Worm (Caenorhabditis elegans): ENCODE results near the gene C06B3.7.

ce11 chrV:13889516-13889915 lies 20.0 kb upstream of the C06B3.7 start, which contains the start of gene spp-12:
- no peak for TF ChIP-seq snpc-4 (tag; optimal IDR thresholded peaks at IDR 0.05)
- no peak for TF ChIP-seq fos-1 (tag; optimal IDR thresholded peaks at IDR 0.05)
- no peak for TF ChIP-seq zag-1 (tag; optimal IDR thresholded peaks at IDR 0.05)
- no peak for TF ChIP-seq elt-3 (tag; optimal IDR thresholded peaks at IDR 0.05)
- TF ChIP-seq ztf-4 (tag; optimal IDR thresholded peaks at IDR 0.05): no peak
- TF ChIP-seq fkh-10 (GFP tag; optimal IDR thresholded peaks at IDR 0.05): no peak
- TF ChIP-seq ztf-11 (tag; optimal IDR thresholded peaks at IDR 0.05): no peak
- TF ChIP-seq nhr-67 (tag; optimal IDR thresholded peaks at IDR 0.05): no peak

Measured in whole organism, L3 larva.